Worm (Caenorhabditis elegans) whole organism, L3 larva: ENCODE measurements around the gene srbc-57.
A peak's percentile ranks its signal among the peaks of the same experiment; 100 is the strongest.

ENCODE experiments used
- ceh-16 ChIP-seq: sonication (generic microtip); optimal IDR thresholded peaks from 2 replicates; lab custom pipeline; 2017; ENCODE audit warnings: missing biosample characterization, missing genetic modification characterization
- daf-12 ChIP-seq: fragments of 150-350 bp; optimal IDR thresholded peaks from 2 replicates; lab custom pipeline; 2014; ENCODE audit warnings: missing biosample characterization, missing genetic modification reagents, missing genetic modification characterization
- elt-2 ChIP-seq: sonication (generic microtip); optimal IDR thresholded peaks from 2 replicates; lab custom pipeline; 2016; ENCODE audit warnings: missing genetic modification reagents, mild to moderate bottlenecking, missing genetic modification characterization, missing compliant biosample characterization
- elt-3 ChIP-seq, 3 experiments: fragments of 150-350 bp in 1 of 3; sonication (generic microtip) in 2 of 3; optimal IDR thresholded peaks; 2 replicates in 2 of 3; 4 replicates in 1 of 3; lab custom pipeline; 2014 to 2017; ENCODE audit warnings: missing biosample characterization in 3 of 3, missing genetic modification characterization in 3 of 3
- mdl-1 ChIP-seq: fragments of 150-350 bp; optimal IDR thresholded peaks from 2 replicates; lab custom pipeline; 2014; ENCODE audit warnings: missing biosample characterization, missing genetic modification characterization
- nhr-25 ChIP-seq: sonication (generic microtip); optimal IDR thresholded peaks from 2 replicates; lab custom pipeline; 2017; ENCODE audit warnings: missing biosample characterization, missing genetic modification characterization
- nhr-28 ChIP-seq: fragments of 150-350 bp; optimal IDR thresholded peaks from 2 replicates; lab custom pipeline; 2014; ENCODE audit warnings: missing biosample characterization, missing genetic modification characterization
- snpc-4 ChIP-seq: fragments of 150-350 bp; optimal IDR thresholded peaks from 2 replicates; lab custom pipeline; 2014; ENCODE audit warnings: missing biosample characterization, missing genetic modification characterization
- zag-1 ChIP-seq: fragments of 150-350 bp; optimal IDR thresholded peaks from 2 replicates; lab custom pipeline; 2014; ENCODE audit warnings: missing biosample characterization, missing genetic modification characterization
- ztf-11 ChIP-seq: fragments of 150-350 bp; optimal IDR thresholded peaks from 2 replicates; lab custom pipeline; 2014; ENCODE audit warnings: missing biosample characterization, missing genetic modification characterization

DNA sequence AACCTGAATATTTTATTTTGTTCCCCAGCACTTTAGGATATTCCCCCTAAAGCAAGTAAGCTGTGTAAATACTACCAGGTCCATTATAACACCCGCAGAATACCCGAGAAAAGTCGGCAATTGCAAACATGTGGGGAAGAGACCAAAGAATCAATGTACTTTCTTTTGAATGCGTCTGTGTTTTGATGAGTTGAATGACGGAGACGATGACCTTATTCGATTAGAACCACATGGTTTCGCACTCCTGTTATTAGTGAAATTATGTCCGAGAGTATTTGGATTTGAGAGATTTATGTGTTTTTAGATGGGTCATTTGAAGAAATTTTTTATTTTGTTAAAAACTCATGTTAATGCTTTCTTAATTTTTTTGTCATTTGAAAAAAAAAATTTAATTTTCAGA lies 3.0 kb downstream of the srbc-57 start:
- TF ChIP-seq elt-3 (tag; optimal IDR thresholded peaks at IDR 0.05; lab: Kevin White, UChicago) (no peak), mdl-1 (tag; lab: Kevin White, UChicago) (no peak), ceh-16 (tag; lab: Kevin White, UChicago) (no peak), daf-12 (tag; lab: Kevin White, UChicago) (no peak), nhr-28 (tag; lab: Kevin White, UChicago) (no peak), elt-2 (tag; lab: Kevin White, UChicago) (no peak), ztf-11 (tag; lab: Kevin White, UChicago) (no peak), nhr-25 (tag; lab: Kevin White, UChicago) (peak; percentile 42), zag-1 (no peak), snpc-4 (tag; lab: Kevin White, UChicago) (no peak)
